Fruit fly (Drosophila melanogaster) whole organism, embryonic: ENCODE data around the gene CG7377.
A peak's percentile ranks its signal among the peaks of the same experiment; 100 is the strongest.

ENCODE experiments used
- B-H1 ChIP-seq: fragments of 200-800 bp; sonication (Bioruptor generic); IDR thresholded peaks from 3 replicates; pipeline ENCODE4 v1.3.6; 2022; ENCODE audit warnings: missing biosample characterization, missing genetic modification characterization
- CG10654 ChIP-seq: fragments of 200-800 bp; sonication (Bioruptor generic); optimal IDR thresholded peaks from 2 replicates; lab custom pipeline; 2016; ENCODE audit warnings: missing biosample characterization, missing genetic modification characterization
- CG11560 ChIP-seq: fragments of 200-800 bp; sonication (Bioruptor generic); IDR thresholded peaks from 3 replicates; pipeline ENCODE4 v1.3.6; 2022; ENCODE audit warnings: missing biosample characterization, missing genetic modification characterization
- CG12071 ChIP-seq: fragments of 200-800 bp; sonication (Bioruptor generic); optimal IDR thresholded peaks from 3 replicates; lab custom pipeline; 2018; ENCODE audit warnings: missing biosample characterization, mild to moderate bottlenecking, missing genetic modification characterization
- CG12659 ChIP-seq: fragments of 200-800 bp; sonication (Bioruptor generic); optimal IDR thresholded peaks from 3 replicates; lab custom pipeline; 2017; ENCODE audit warnings: mild to moderate bottlenecking, missing biosample characterization, missing genetic modification reagents, missing genetic modification characterization
- CG14965 ChIP-seq: fragments of 200-800 bp; sonication (Bioruptor generic); optimal IDR thresholded peaks from 2 replicates; lab custom pipeline; 2016; ENCODE audit warnings: missing biosample characterization, missing genetic modification characterization, borderline replicate concordance
- CG15269 ChIP-seq: fragments of 200-800 bp; sonication (Bioruptor generic); optimal IDR thresholded peaks from 2 replicates; lab custom pipeline; 2018; ENCODE audit warnings: missing biosample characterization, mild to moderate bottlenecking, missing genetic modification characterization, moderate library complexity
- CG15514 ChIP-seq: fragments of 200-800 bp; sonication (Bioruptor generic); optimal IDR thresholded peaks from 3 replicates; lab custom pipeline; 2017; ENCODE audit warnings: missing biosample characterization, missing genetic modification characterization, mild to moderate bottlenecking, moderate library complexity, missing genetic modification reagents
- CG17328 ChIP-seq: fragments of 200-800 bp; sonication (Bioruptor generic); IDR thresholded peaks from 2 replicates; pipeline ENCODE4 v1.3.6; 2022; ENCODE audit warnings: missing biosample characterization, missing genetic modification characterization
- CG17385 ChIP-seq: fragments of 200-800 bp; sonication (Bioruptor generic); optimal IDR thresholded peaks from 3 replicates; lab custom pipeline; 2018; ENCODE audit warnings: missing biosample characterization, mild to moderate bottlenecking, missing genetic modification characterization
- CG17612 ChIP-seq: fragments of 200-800 bp; sonication (Bioruptor generic); IDR thresholded peaks from 2 replicates; pipeline ENCODE4 v1.3.6; 2022; ENCODE audit warnings: missing biosample characterization, missing genetic modification characterization
- CG2120 ChIP-seq: fragments of 200-800 bp; sonication (Bioruptor generic); optimal IDR thresholded peaks from 3 replicates; lab custom pipeline; 2016; ENCODE audit warnings: missing biosample characterization, missing genetic modification characterization
- CG2889 ChIP-seq: fragments of 200-800 bp; sonication (Bioruptor generic); IDR thresholded peaks from 3 replicates; pipeline ENCODE4 v1.3.6; 2022; ENCODE audit warnings: missing biosample characterization, missing genetic modification characterization
- CG3163 ChIP-seq: fragments of 200-800 bp; sonication (Bioruptor generic); optimal IDR thresholded peaks from 3 replicates; lab custom pipeline; 2016; ENCODE audit warnings: missing biosample characterization, missing genetic modification characterization
- CG4424 ChIP-seq: fragments of 200-800 bp; sonication (Bioruptor generic); optimal IDR thresholded peaks from 3 replicates; lab custom pipeline; 2016; ENCODE audit warnings: missing biosample characterization, missing genetic modification characterization
- CG4617 ChIP-seq: fragments of 200-800 bp; sonication (Bioruptor generic); optimal IDR thresholded peaks from 3 replicates; lab custom pipeline; 2016; ENCODE audit warnings: missing biosample characterization, missing genetic modification characterization, borderline replicate concordance
- CG7271 ChIP-seq: fragments of 200-800 bp; sonication (Bioruptor generic); optimal IDR thresholded peaks from 2 replicates; lab custom pipeline; 2018; ENCODE audit warnings: missing biosample characterization, mild to moderate bottlenecking, missing genetic modification characterization, moderate library complexity
- CG7372 ChIP-seq: fragments of 200-800 bp; sonication (Bioruptor generic); IDR thresholded peaks from 2 replicates; pipeline ENCODE4 v1.3.6; 2022; ENCODE audit warnings: missing biosample characterization, missing genetic modification characterization
- CG7786 ChIP-seq: fragments of 200-800 bp; sonication (Bioruptor generic); optimal IDR thresholded peaks from 2 replicates; lab custom pipeline; 2016; ENCODE audit warnings: missing biosample characterization, missing genetic modification characterization
- CG9727 ChIP-seq: fragments of 200-800 bp; sonication (Bioruptor generic); optimal IDR thresholded peaks from 3 replicates; lab custom pipeline; 2017; ENCODE audit warnings: missing biosample characterization, mild to moderate bottlenecking, missing genetic modification characterization
- CG9797 ChIP-seq: fragments of 200-800 bp; sonication (Bioruptor generic); optimal IDR thresholded peaks from 3 replicates; lab custom pipeline; 2018; ENCODE audit warnings: missing biosample characterization, mild to moderate bottlenecking, missing genetic modification characterization
- Chrac-16 ChIP-seq: fragments of 200-800 bp; sonication (Bioruptor generic); optimal IDR thresholded peaks from 3 replicates; lab custom pipeline; 2016; ENCODE audit warnings: missing biosample characterization, missing genetic modification characterization
- Dad ChIP-seq: fragments of 200-800 bp; sonication (Bioruptor generic); optimal IDR thresholded peaks from 3 replicates; lab custom pipeline; 2016; ENCODE audit warnings: missing biosample characterization, missing genetic modification characterization
- Dp ChIP-seq: fragments of 200-800 bp; sonication (Bioruptor generic); optimal IDR thresholded peaks from 2 replicates; lab custom pipeline; 2018; ENCODE audit warnings: missing biosample characterization, mild to moderate bottlenecking, missing genetic modification characterization, moderate library complexity
- E2f2 ChIP-seq: fragments of 200-800 bp; sonication (Bioruptor generic); IDR thresholded peaks from 2 replicates; pipeline ENCODE4 v1.3.6; 2022; ENCODE audit warnings: missing biosample characterization, missing genetic modification characterization
- Elba2 ChIP-seq: fragments of 200-800 bp; sonication (Bioruptor generic); optimal IDR thresholded peaks from 3 replicates; lab custom pipeline; 2016; ENCODE audit warnings: missing biosample characterization, missing genetic modification characterization
- Gsc ChIP-seq: fragments of 200-800 bp; sonication (Bioruptor generic); IDR thresholded peaks from 2 replicates; pipeline ENCODE4 v1.3.6; 2022; ENCODE audit warnings: missing biosample characterization, missing genetic modification characterization
- HHEX ChIP-seq: fragments of 200-800 bp; sonication (Bioruptor generic); optimal IDR thresholded peaks from 3 replicates; lab custom pipeline; 2017; ENCODE audit warnings: missing biosample characterization, mild to moderate bottlenecking, missing genetic modification characterization, missing genetic modification reagents
- HLH3B ChIP-seq: fragments of 200-800 bp; sonication (Bioruptor generic); IDR thresholded peaks from 2 replicates; pipeline ENCODE4 v1.3.6; 2022; ENCODE audit warnings: missing biosample characterization, missing genetic modification characterization
- HLH54F ChIP-seq: fragments of 200-800 bp; sonication (Bioruptor generic); optimal IDR thresholded peaks from 3 replicates; lab custom pipeline; 2016; ENCODE audit warnings: missing biosample characterization, missing genetic modification characterization
- Lpt ChIP-seq: fragments of >200 bp; optimal IDR thresholded peaks from 2 replicates; lab custom pipeline; 2018; ENCODE audit warnings: missing biosample characterization, missing genetic modification characterization
- Myb ChIP-seq: fragments of 200-800 bp; sonication (Bioruptor generic); optimal IDR thresholded peaks from 2 replicates; lab custom pipeline; 2016; ENCODE audit warnings: missing biosample characterization, missing genetic modification characterization
- NFAT ChIP-seq: fragments of 200-800 bp; sonication (Bioruptor generic); IDR thresholded peaks from 2 replicates; pipeline ENCODE4 v1.3.6; 2022; ENCODE audit warnings: missing biosample characterization, missing genetic modification characterization
- NK7.1 ChIP-seq: fragments of 200-800 bp; sonication (Bioruptor generic); optimal IDR thresholded peaks from 3 replicates; lab custom pipeline; 2016; ENCODE audit warnings: missing biosample characterization, missing genetic modification characterization
- Oaz ChIP-seq: fragments of 200-800 bp; sonication (Bioruptor generic); IDR thresholded peaks from 2 replicates; pipeline ENCODE4 v1.3.6; 2022; ENCODE audit warnings: missing biosample characterization, missing genetic modification characterization
- Opbp ChIP-seq: fragments of 200-800 bp; sonication (Bioruptor generic); IDR thresholded peaks from 3 replicates; pipeline ENCODE4 v1.3.6; 2022; ENCODE audit warnings: missing biosample characterization, missing genetic modification characterization; ENCODE audit not compliant: partially characterized antibody
- PHDP ChIP-seq: fragments of 200-800 bp; sonication (Bioruptor generic); optimal IDR thresholded peaks from 3 replicates; lab custom pipeline; 2018; ENCODE audit warnings: missing biosample characterization, mild to moderate bottlenecking, missing genetic modification characterization, moderate library complexity
- Side ChIP-seq: fragments of 200-800 bp; sonication (Bioruptor generic); optimal IDR thresholded peaks from 2 replicates; lab custom pipeline; 2016; ENCODE audit warnings: missing biosample characterization, missing genetic modification characterization
- Taf1 ChIP-seq: fragments of 200-800 bp; sonication (Bioruptor generic); IDR thresholded peaks from 2 replicates; pipeline ENCODE4 v1.3.6; 2022; ENCODE audit warnings: missing biosample characterization, missing genetic modification characterization
- ab ChIP-seq: fragments of 200-800 bp; sonication (Bioruptor generic); optimal IDR thresholded peaks from 2 replicates; lab custom pipeline; 2016; ENCODE audit warnings: missing biosample characterization, missing genetic modification characterization
- br ChIP-seq: fragments of >200 bp; optimal IDR thresholded peaks from 2 replicates; lab custom pipeline; 2017
- dan ChIP-seq: fragments of 200-800 bp; sonication (Bioruptor generic); IDR thresholded peaks from 2 replicates; pipeline ENCODE4 v1.3.6; 2022; ENCODE audit warnings: missing biosample characterization, missing genetic modification characterization
- eve ChIP-seq, 2 experiments: fragments of >200 bp; optimal IDR thresholded peaks; 2 replicates each; lab custom pipeline; 2017; ENCODE audit warnings: missing biosample characterization in 2 of 2, missing genetic modification characterization in 2 of 2
- exex ChIP-seq: fragments of 200-800 bp; sonication (Bioruptor generic); optimal IDR thresholded peaks from 4 replicates; lab custom pipeline; 2018; ENCODE audit warnings: missing biosample characterization, mild to moderate bottlenecking, missing genetic modification characterization, moderate library complexity
- inv ChIP-seq: fragments of 200-800 bp; sonication (Bioruptor generic); IDR thresholded peaks from 2 replicates; pipeline ENCODE4 v1.3.6; 2022; ENCODE audit warnings: missing biosample characterization, missing genetic modification characterization; ENCODE audit not compliant: partially characterized antibody
- pita ChIP-seq: fragments of 200-800 bp; sonication (Bioruptor generic); optimal IDR thresholded peaks from 2 replicates; lab custom pipeline; 2017; ENCODE audit warnings: missing biosample characterization, mild to moderate bottlenecking, missing genetic modification characterization
- run ChIP-seq: fragments of 200-800 bp; sonication (Bioruptor generic); optimal IDR thresholded peaks from 3 replicates; lab custom pipeline; 2018; ENCODE audit warnings: missing biosample characterization, mild to moderate bottlenecking, missing genetic modification characterization
- schlank ChIP-seq: fragments of 200-800 bp; sonication (Bioruptor generic); optimal IDR thresholded peaks from 2 replicates; lab custom pipeline; 2018; ENCODE audit warnings: missing biosample characterization, mild to moderate bottlenecking, missing genetic modification characterization
- sima ChIP-seq: fragments of 200-800 bp; sonication (Bioruptor generic); optimal IDR thresholded peaks from 2 replicates; lab custom pipeline; 2016; ENCODE audit warnings: missing biosample characterization, missing genetic modification characterization
- stc ChIP-seq: fragments of 200-800 bp; sonication (Bioruptor generic); IDR thresholded peaks from 2 replicates; pipeline ENCODE4 v1.3.6; 2022; ENCODE audit warnings: missing biosample characterization, missing genetic modification characterization
- vfl ChIP-seq: fragments of 200-800 bp; sonication (Bioruptor generic); optimal IDR thresholded peaks from 2 replicates; lab custom pipeline; 2016; ENCODE audit warnings: missing biosample characterization, missing genetic modification characterization
- wor ChIP-seq: fragments of 200-800 bp; sonication (Bioruptor generic); IDR thresholded peaks from 2 replicates; pipeline ENCODE4 v1.3.6; 2022; ENCODE audit warnings: missing biosample characterization, missing genetic modification characterization
- zfh2 ChIP-seq: fragments of 200-800 bp; sonication (Bioruptor generic); optimal IDR thresholded peaks from 2 replicates; lab custom pipeline; 2016; ENCODE audit warnings: missing biosample characterization, missing genetic modification characterization

CG7377 gene

dm6 chr3L:11551949-11552348, 37.5 kb upstream of the CG7377 start (continued):
- TF ChIP-seq CG17328 (GFP tag; lab: Robert Waterston, UW) (0 out of 2 replicates have a peak, but pooled peaks have one; percentile 18), CG2889 (GFP tag; lab: Robert Waterston, UW) (no peak), vfl (GFP tag; lab: Kevin White, UChicago) (no peak), Dp (no peak), CG7271 (tag; lab: Kevin White, UChicago) (no peak), run (tag; lab: Kevin White, UChicago) (no peak), CG11560 (tag; lab: Robert Waterston, UW) (no peak), Taf1 (GFP tag; lab: Robert Waterston, UW) (no peak), CG9727 (peak; percentile 62), CG12659 (GFP tag; lab: Kevin White, UChicago) (peak; percentile 4), CG9797 (GFP tag; lab: Kevin White, UChicago) (no peak), CG7786 (GFP tag; lab: Kevin White, UChicago) (no peak), CG15269 (tag; lab: Kevin White, UChicago) (peak; percentile 30), E2f2 (GFP tag; lab: Robert Waterston, UW) (no peak), br (lab: Kevin White, UChicago) (no peak), schlank (no peak), B-H1 (GFP tag; lab: Robert Waterston, UW) (no peak), sima (no peak), CG2120 (GFP tag; lab: Kevin White, UChicago) (no peak), Dad (GFP tag; lab: Kevin White, UChicago) (no peak), Oaz (GFP tag; lab: Robert Waterston, UW) (no peak), pita (GFP tag; lab: Kevin White, UChicago) (no peak), stc (GFP tag; lab: Robert Waterston, UW) (no peak), NFAT (GFP tag; lab: Robert Waterston, UW) (no peak), HLH3B (GFP tag; lab: Robert Waterston, UW) (peak; percentile 49; the same call in 1 of the 2 replicates), CG17612 (GFP tag; lab: Robert Waterston, UW) (no peak), CG14965 (GFP tag; lab: Kevin White, UChicago) (no peak), CG3163 (GFP tag; lab: Kevin White, UChicago) (no peak), Myb (GFP tag; lab: Kevin White, UChicago) (no peak), dan (GFP tag; lab: Robert Waterston, UW) (no peak), HLH54F (GFP tag; lab: Kevin White, UChicago) (no peak), Side (GFP tag; lab: Kevin White, UChicago) (no peak), wor (GFP tag; lab: Robert Waterston, UW) (no peak), Chrac-16 (GFP tag; lab: Kevin White, UChicago) (peak; percentile 45), Gsc (GFP tag; lab: Robert Waterston, UW) (no peak), inv (GFP tag; lab: Robert Waterston, UW) (no peak), Lpt (GFP tag; lab: Kevin White, UChicago) (no peak), exex (tag; lab: Kevin White, UChicago) (no peak), CG4617 (no peak), eve (GFP tag; optimal IDR thresholded peaks at IDR 0.05; lab: Kevin White, UChicago) (peak in 1 of 2 experiments; percentile 16), zfh2 (GFP tag; lab: Kevin White, UChicago) (no peak), CG15514 (GFP tag; lab: Kevin White, UChicago) (no peak), CG17385 (peak; percentile 2), PHDP (tag; lab: Kevin White, UChicago) (peak; percentile 36), Elba2 (GFP tag; lab: Kevin White, UChicago) (no peak), CG10654 (no peak), CG4424 (GFP tag; lab: Kevin White, UChicago) (no peak), HHEX (GFP tag; lab: Kevin White, UChicago) (no peak), CG7372 (GFP tag; lab: Robert Waterston, UW) (0 out of 2 replicates have a peak, but pooled peaks have one; percentile 12), CG12071 (GFP tag; lab: Kevin White, UChicago) (no peak), ab (GFP tag; lab: Kevin White, UChicago) (no peak), NK7.1 (GFP tag; lab: Kevin White, UChicago) (no peak), Opbp (GFP tag; lab: Robert Waterston, UW) (no peak)
